Worm (Caenorhabditis elegans): ENCODE data around the gene srw-129.

DNA sequence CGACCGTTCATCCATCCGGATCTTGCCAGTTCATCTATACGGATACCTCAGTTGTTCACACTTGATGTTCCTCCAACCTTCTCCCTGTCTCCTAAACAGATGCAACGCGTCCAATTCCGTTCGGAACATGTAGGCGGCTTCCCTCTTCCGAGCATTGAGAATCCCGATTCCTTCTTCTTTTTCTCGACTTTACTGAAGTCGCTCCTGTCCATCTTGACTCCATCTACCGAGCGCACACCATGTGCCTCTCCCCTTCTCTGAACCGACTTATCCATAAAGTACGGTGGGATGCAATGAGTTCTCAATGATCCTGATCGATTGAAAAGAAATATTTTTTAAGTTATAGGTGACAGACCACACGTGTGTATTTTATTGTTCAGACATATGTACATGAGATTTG lies 20.3 kb downstream of the srw-129 start:
- TF ChIP-seq egl-27 (tag; optimal IDR thresholded peaks at IDR 0.05) (no peak), nhr-77 (tag; optimal IDR thresholded peaks at IDR 0.05) (no peak), fkh-10 (GFP tag; optimal IDR thresholded peaks at IDR 0.05) (no peak), hpl-2 (GFP tag; optimal IDR thresholded peaks at IDR 0.05) (no peak), nhr-11 (tag; optimal IDR thresholded peaks at IDR 0.05) (no peak)
